Fruit fly (Drosophila melanogaster) whole organism, embryonic: ENCODE results near the gene CG2712.
A peak's percentile ranks its signal among the peaks of the same experiment; 100 is the strongest.

Experiments used
- BtbVII ChIP-seq: fragments of 200-800 bp; sonication (Bioruptor generic); optimal IDR thresholded peaks from 3 replicates; lab custom pipeline; 2017; ENCODE audit warnings: missing biosample characterization, mild to moderate bottlenecking, missing genetic modification characterization
- CG11695 ChIP-seq: fragments of 200-800 bp; sonication (Bioruptor generic); IDR thresholded peaks from 3 replicates; pipeline ENCODE4 v1.3.6; 2022; ENCODE audit warnings: missing biosample characterization, missing genetic modification characterization
- CG15479 ChIP-seq: fragments of 200-800 bp; sonication (Bioruptor generic); optimal IDR thresholded peaks from 3 replicates; lab custom pipeline; 2019; ENCODE audit warnings: missing biosample characterization, mild to moderate bottlenecking, missing genetic modification characterization, moderate library complexity
- CG15514 ChIP-seq: fragments of 200-800 bp; sonication (Bioruptor generic); optimal IDR thresholded peaks from 3 replicates; lab custom pipeline; 2017; ENCODE audit warnings: missing biosample characterization, missing genetic modification characterization, mild to moderate bottlenecking, moderate library complexity, missing genetic modification reagents
- CG1602 ChIP-seq: fragments of 200-800 bp; sonication (Bioruptor generic); optimal IDR thresholded peaks from 3 replicates; lab custom pipeline; 2016; ENCODE audit warnings: missing biosample characterization, missing genetic modification characterization
- CG16779 ChIP-seq: fragments of 200-800 bp; sonication (Bioruptor generic); IDR thresholded peaks from 2 replicates; pipeline ENCODE4 v1.3.6; 2022; ENCODE audit warnings: missing biosample characterization, missing genetic modification characterization
- CG18011 ChIP-seq: fragments of 200-800 bp; sonication (Bioruptor generic); optimal IDR thresholded peaks from 2 replicates; lab custom pipeline; 2017; ENCODE audit warnings: missing biosample characterization, missing genetic modification characterization, mild to moderate bottlenecking, moderate library complexity, missing genotype
- CG31365 ChIP-seq: fragments of 200-800 bp; sonication (Bioruptor generic); optimal IDR thresholded peaks from 2 replicates; lab custom pipeline; 2018; ENCODE audit warnings: missing biosample characterization, mild to moderate bottlenecking, missing genetic modification characterization
- CG3281 ChIP-seq: fragments of 200-800 bp; sonication (Bioruptor generic); optimal IDR thresholded peaks from 3 replicates; lab custom pipeline; 2017; ENCODE audit warnings: missing biosample characterization, mild to moderate bottlenecking, missing genetic modification characterization
- CG33557 ChIP-seq: fragments of 200-800 bp; sonication (Bioruptor generic); optimal IDR thresholded peaks from 2 replicates; lab custom pipeline; 2019; ENCODE audit warnings: missing biosample characterization, mild to moderate bottlenecking, missing genetic modification characterization, moderate library complexity
- CG6254 ChIP-seq: fragments of 200-800 bp; sonication (Bioruptor generic); optimal IDR thresholded peaks from 3 replicates; lab custom pipeline; 2017; ENCODE audit warnings: mild to moderate bottlenecking, missing biosample characterization, missing genetic modification reagents, missing genetic modification characterization
- CG6765 ChIP-seq: fragments of 200-800 bp; sonication (Bioruptor generic); optimal IDR thresholded peaks from 3 replicates; lab custom pipeline; 2017; ENCODE audit warnings: missing biosample characterization, mild to moderate bottlenecking, missing genetic modification characterization
- CG7745 ChIP-seq: fragments of 200-800 bp; sonication (Bioruptor generic); optimal IDR thresholded peaks from 2 replicates; lab custom pipeline; 2018; ENCODE audit warnings: missing biosample characterization, mild to moderate bottlenecking, missing genetic modification characterization, moderate library complexity
- CG9876 ChIP-seq: fragments of 200-800 bp; sonication (Bioruptor generic); optimal IDR thresholded peaks from 2 replicates; lab custom pipeline; 2016; ENCODE audit warnings: missing biosample characterization, missing genetic modification characterization
- Dref ChIP-seq: fragments of 200-800 bp; sonication (Bioruptor generic); IDR thresholded peaks from 2 replicates; pipeline ENCODE4 v1.3.6; 2022; ENCODE audit warnings: missing biosample characterization, missing genetic modification characterization
- HLH3B ChIP-seq: fragments of 200-800 bp; sonication (Bioruptor generic); IDR thresholded peaks from 2 replicates; pipeline ENCODE4 v1.3.6; 2022; ENCODE audit warnings: missing biosample characterization, missing genetic modification characterization
- Hand ChIP-seq: fragments of 200-800 bp; sonication (Bioruptor generic); optimal IDR thresholded peaks from 2 replicates; lab custom pipeline; 2017; ENCODE audit warnings: mild to moderate bottlenecking, missing biosample characterization, missing genetic modification reagents, missing genetic modification characterization
- Hr3 ChIP-seq: fragments of 200-800 bp; sonication (Bioruptor generic); optimal IDR thresholded peaks from 3 replicates; lab custom pipeline; 2016; ENCODE audit warnings: missing biosample characterization, missing genetic modification characterization
- MESR4 ChIP-seq: fragments of 200-800 bp; sonication (Bioruptor generic); optimal IDR thresholded peaks from 2 replicates; lab custom pipeline; 2018; ENCODE audit warnings: missing biosample characterization, mild to moderate bottlenecking, missing genetic modification characterization, moderate library complexity
- Meics ChIP-seq: fragments of 200-800 bp; sonication (Bioruptor generic); optimal IDR thresholded peaks from 2 replicates; lab custom pipeline; 2017; ENCODE audit warnings: missing biosample characterization, mild to moderate bottlenecking, missing genetic modification characterization
- Neu2 ChIP-seq: fragments of 200-800 bp; sonication (Bioruptor generic); optimal IDR thresholded peaks from 3 replicates; lab custom pipeline; 2016; ENCODE audit warnings: missing biosample characterization, missing genetic modification characterization, borderline replicate concordance
- Nf-YB ChIP-seq: fragments of 200-800 bp; sonication (Bioruptor generic); optimal IDR thresholded peaks from 3 replicates; lab custom pipeline; 2019; ENCODE audit warnings: missing biosample characterization, mild to moderate bottlenecking, missing genetic modification characterization, moderate library complexity
- NfI ChIP-seq: fragments of 200-800 bp; sonication (Bioruptor generic); optimal IDR thresholded peaks from 3 replicates; lab custom pipeline; 2018; ENCODE audit warnings: missing biosample characterization, mild to moderate bottlenecking, missing genetic modification characterization, moderate library complexity
- Oli ChIP-seq: fragments of 200-800 bp; sonication (Bioruptor generic); optimal IDR thresholded peaks from 2 replicates; lab custom pipeline; 2018; ENCODE audit warnings: missing biosample characterization, mild to moderate bottlenecking, missing genetic modification characterization, moderate library complexity
- PHDP ChIP-seq: fragments of 200-800 bp; sonication (Bioruptor generic); optimal IDR thresholded peaks from 3 replicates; lab custom pipeline; 2018; ENCODE audit warnings: missing biosample characterization, mild to moderate bottlenecking, missing genetic modification characterization, moderate library complexity
- Spps ChIP-seq: fragments of 200-800 bp; sonication (Bioruptor generic); optimal IDR thresholded peaks from 2 replicates; lab custom pipeline; 2018; ENCODE audit warnings: missing biosample characterization, mild to moderate bottlenecking, missing genetic modification characterization
- Trl ChIP-seq, 3 experiments: fragments of >200 bp in 2 of 3; fragments of 200-800 bp in 1 of 3; sonication (Bioruptor generic) in 1 of 3; optimal IDR thresholded peaks; 2 replicates in 1 of 3; 3 replicates in 2 of 3; lab custom pipeline; 2016 to 2017; ENCODE audit warnings: missing biosample characterization in 1 of 3, missing genetic modification characterization in 1 of 3
- ap ChIP-seq: fragments of 200-800 bp; sonication (Bioruptor generic); IDR thresholded peaks from 2 replicates; pipeline ENCODE4 v1.3.6; 2022; ENCODE audit warnings: missing biosample characterization, missing genetic modification characterization
- bab2 ChIP-seq: fragments of 200-800 bp; sonication (Bioruptor generic); optimal IDR thresholded peaks from 2 replicates; lab custom pipeline; 2016; ENCODE audit warnings: missing biosample characterization, missing genetic modification characterization
- bowl ChIP-seq: fragments of 200-800 bp; sonication (Bioruptor generic); IDR thresholded peaks from 2 replicates; pipeline ENCODE4 v1.3.6; 2022; ENCODE audit warnings: missing biosample characterization, missing genetic modification characterization
- btn ChIP-seq: fragments of 200-800 bp; sonication (Bioruptor generic); optimal IDR thresholded peaks from 2 replicates; lab custom pipeline; 2016; ENCODE audit warnings: missing biosample characterization, missing genetic modification characterization
- cad ChIP-seq: fragments of >200 bp; optimal IDR thresholded peaks from 2 replicates; lab custom pipeline; 2017; ENCODE audit warnings: missing biosample characterization, missing genetic modification characterization
- ewg ChIP-seq: fragments of 200-800 bp; sonication (Bioruptor generic); optimal IDR thresholded peaks from 3 replicates; lab custom pipeline; 2017; ENCODE audit warnings: mild to moderate bottlenecking, missing biosample characterization, missing genetic modification reagents, missing genetic modification characterization
- fd3F ChIP-seq: fragments of 200-800 bp; sonication (Bioruptor generic); optimal IDR thresholded peaks from 2 replicates; lab custom pipeline; 2018; ENCODE audit warnings: missing biosample characterization, mild to moderate bottlenecking, missing genetic modification characterization, moderate library complexity
- gfzf ChIP-seq: fragments of 200-800 bp; sonication (Bioruptor generic); optimal IDR thresholded peaks from 2 replicates; lab custom pipeline; 2016; ENCODE audit warnings: missing biosample characterization, mild to moderate bottlenecking, missing genetic modification characterization, moderate library complexity
- lab ChIP-seq: fragments of 200-800 bp; sonication (Bioruptor generic); optimal IDR thresholded peaks from 3 replicates; lab custom pipeline; 2017; ENCODE audit warnings: missing biosample characterization, missing genetic modification characterization, mild to moderate bottlenecking, moderate library complexity, missing genetic modification reagents
- lmd ChIP-seq: fragments of 200-800 bp; sonication (Bioruptor generic); IDR thresholded peaks from 2 replicates; pipeline ENCODE4 v1.3.6; 2022; ENCODE audit warnings: missing biosample characterization, missing genetic modification characterization
- mam ChIP-seq: fragments of 200-800 bp; sonication (Bioruptor generic); optimal IDR thresholded peaks from 3 replicates; lab custom pipeline; 2016; ENCODE audit warnings: missing biosample characterization, missing genetic modification characterization
- pb ChIP-seq: fragments of 200-800 bp; sonication (Bioruptor generic); optimal IDR thresholded peaks from 3 replicates; lab custom pipeline; 2016; ENCODE audit warnings: missing biosample characterization, missing genetic modification characterization
- pum ChIP-seq: fragments of 200-800 bp; sonication (Bioruptor generic); optimal IDR thresholded peaks from 2 replicates; lab custom pipeline; 2016; ENCODE audit warnings: missing biosample characterization, missing genetic modification characterization
- repo ChIP-seq: fragments of 200-800 bp; sonication (Bioruptor generic); optimal IDR thresholded peaks from 2 replicates; lab custom pipeline; 2016; ENCODE audit warnings: missing biosample characterization, missing genetic modification characterization
- sens-2 ChIP-seq: fragments of 200-800 bp; sonication (Bioruptor generic); IDR thresholded peaks from 2 replicates; pipeline ENCODE4 v1.3.6; 2022; ENCODE audit warnings: missing biosample characterization, missing genetic modification characterization
- sim ChIP-seq: fragments of 200-800 bp; sonication (Bioruptor generic); IDR thresholded peaks from 2 replicates; pipeline ENCODE4 v1.3.6; 2022; ENCODE audit warnings: missing biosample characterization, missing genetic modification characterization
- so ChIP-seq: fragments of 200-800 bp; sonication (Bioruptor generic); IDR thresholded peaks from 3 replicates; pipeline ENCODE4 v1.3.6; 2022; ENCODE audit warnings: missing biosample characterization, missing genetic modification characterization
- tll ChIP-seq, 2 experiments: fragments of 200-800 bp in 1 of 2; fragments of >200 bp in 1 of 2; sonication (Bioruptor generic) in 1 of 2; optimal IDR thresholded peaks; 2 replicates each; lab custom pipeline; 2017 to 2019; ENCODE audit warnings: missing biosample characterization in 2 of 2, missing genetic modification characterization in 2 of 2, mild to moderate bottlenecking in 1 of 2, moderate library complexity in 1 of 2
- ttk ChIP-seq: fragments of 200-800 bp; sonication (Bioruptor generic); IDR thresholded peaks from 2 replicates; pipeline ENCODE4 v2.1.2; 2022; ENCODE audit warnings: missing biosample characterization, missing genetic modification characterization
- twi ChIP-seq: fragments of 200-800 bp; optimal IDR thresholded peaks from 2 replicates; lab custom pipeline; 2019; ENCODE audit warnings: missing biosample characterization, mild to moderate bottlenecking, missing genetic modification characterization, moderate library complexity
- unpg ChIP-seq: fragments of 200-800 bp; sonication (Bioruptor generic); optimal IDR thresholded peaks from 3 replicates; lab custom pipeline; 2018; ENCODE audit warnings: missing biosample characterization, mild to moderate bottlenecking, missing genetic modification characterization, moderate library complexity
- wek ChIP-seq: fragments of 200-800 bp; sonication (Bioruptor generic); optimal IDR thresholded peaks from 3 replicates; lab custom pipeline; 2018; ENCODE audit warnings: missing biosample characterization, mild to moderate bottlenecking, missing genetic modification characterization, moderate library complexity
- zfh2 ChIP-seq: fragments of 200-800 bp; sonication (Bioruptor generic); optimal IDR thresholded peaks from 2 replicates; lab custom pipeline; 2016; ENCODE audit warnings: missing biosample characterization, missing genetic modification characterization

CG2712 gene

DNA sequence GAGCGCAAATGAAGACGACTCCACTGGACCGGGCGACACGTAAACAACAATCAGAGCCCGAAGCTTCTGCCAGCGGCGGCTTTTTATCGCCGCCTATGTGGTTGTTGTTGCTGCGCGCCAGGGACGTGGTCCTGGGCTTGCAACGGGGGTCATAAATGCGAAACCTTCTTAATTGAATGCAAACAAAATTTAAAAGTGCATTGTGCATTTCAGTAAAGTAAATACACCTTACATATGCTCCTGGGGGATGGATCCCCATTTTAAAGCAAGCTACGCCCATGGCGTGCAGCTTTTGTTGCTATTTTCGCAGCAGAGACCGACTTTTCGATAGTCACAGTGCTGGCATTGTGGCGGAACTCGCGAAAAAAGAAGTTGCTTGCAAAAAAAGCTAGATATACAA is 28.6 kb upstream of the CG2712 start, which contains the start of gene Ugalt (continued):
- TF ChIP-seq CG15479 (peak; percentile 72), Trl (optimal IDR thresholded peaks at IDR 0.05; lab: Kevin White, UChicago) (no peak), Trl (GFP tag; optimal IDR thresholded peaks at IDR 0.05; lab: Kevin White, UChicago) (peak; percentile 100), NfI (GFP tag; lab: Kevin White, UChicago) (peak; percentile 100), ttk (GFP tag; lab: Robert Waterston, UW) (peak; percentile 100), twi (tag; lab: Kevin White, UChicago) (peak; percentile 100), CG9876 (GFP tag; lab: Kevin White, UChicago) (peak; percentile 100), BtbVII (peak; percentile 100), CG15514 (GFP tag; lab: Kevin White, UChicago) (peak; percentile 97), CG16779 (peak; percentile 100), CG31365 (peak; percentile 97), Meics (GFP tag; lab: Kevin White, UChicago) (peak; percentile 100), bowl (GFP tag; lab: Robert Waterston, UW) (peak; percentile 100), wek (GFP tag; lab: Kevin White, UChicago) (peak; percentile 100), CG18011 (peak; percentile 95), Nf-YB (peak; percentile 94), so (GFP tag; lab: Robert Waterston, UW) (peak; percentile 100), pb (GFP tag; lab: Kevin White, UChicago) (peak; percentile 100), gfzf (peak; percentile 55), CG33557 (GFP tag; lab: Kevin White, UChicago) (peak; percentile 99), Hr3 (GFP tag; lab: Kevin White, UChicago) (peak; percentile 100), Spps (tag; lab: Kevin White, UChicago) (peak; percentile 100), CG6254 (GFP tag; lab: Kevin White, UChicago) (peak; percentile 99), lab (GFP tag; lab: Kevin White, UChicago) (peak; percentile 100), cad (GFP tag; lab: Kevin White, UChicago) (no peak), CG11695 (GFP tag; lab: Robert Waterston, UW) (peak; percentile 100), ewg (GFP tag; lab: Kevin White, UChicago) (peak; percentile 100), Dref (GFP tag; lab: Robert Waterston, UW) (peak; percentile 70), tll (GFP tag; optimal IDR thresholded peaks at IDR 0.05; lab: Kevin White, UChicago) (peak in 1 of 2 experiments; percentile 95), sim (GFP tag; lab: Robert Waterston, UW) (peak; percentile 100), mam (GFP tag; lab: Kevin White, UChicago) (peak; percentile 100), ap (GFP tag; lab: Robert Waterston, UW) (peak; percentile 100), pum (GFP tag; lab: Kevin White, UChicago) (peak; percentile 100), repo (GFP tag; lab: Kevin White, UChicago) (peak; percentile 100), MESR4 (peak; percentile 100), PHDP (tag; lab: Kevin White, UChicago) (peak; percentile 100), CG1602 (GFP tag; lab: Kevin White, UChicago) (peak; percentile 100), Neu2 (peak; percentile 100), Hand (GFP tag; lab: Kevin White, UChicago) (peak; percentile 100), HLH3B (GFP tag; lab: Robert Waterston, UW) (peak; percentile 100), bab2 (GFP tag; lab: Kevin White, UChicago) (peak; percentile 100), CG3281 (GFP tag; lab: Kevin White, UChicago) (peak; percentile 100), btn (GFP tag; lab: Kevin White, UChicago) (peak; percentile 100), CG7745 (tag; lab: Kevin White, UChicago) (peak; percentile 96), CG6765 (GFP tag; lab: Kevin White, UChicago) (peak; percentile 100), lmd (GFP tag; lab: Robert Waterston, UW) (peak; percentile 100), sens-2 (peak; percentile 100), unpg (GFP tag; lab: Kevin White, UChicago) (peak; percentile 100), fd3F (peak; percentile 100), zfh2 (GFP tag; lab: Kevin White, UChicago) (peak; percentile 100), Oli (tag; lab: Kevin White, UChicago) (peak; percentile 100)
